Fruit fly (Drosophila melanogaster): Measurements from ENCODE around the gene CG10680.

Gene CG10680

DNA sequence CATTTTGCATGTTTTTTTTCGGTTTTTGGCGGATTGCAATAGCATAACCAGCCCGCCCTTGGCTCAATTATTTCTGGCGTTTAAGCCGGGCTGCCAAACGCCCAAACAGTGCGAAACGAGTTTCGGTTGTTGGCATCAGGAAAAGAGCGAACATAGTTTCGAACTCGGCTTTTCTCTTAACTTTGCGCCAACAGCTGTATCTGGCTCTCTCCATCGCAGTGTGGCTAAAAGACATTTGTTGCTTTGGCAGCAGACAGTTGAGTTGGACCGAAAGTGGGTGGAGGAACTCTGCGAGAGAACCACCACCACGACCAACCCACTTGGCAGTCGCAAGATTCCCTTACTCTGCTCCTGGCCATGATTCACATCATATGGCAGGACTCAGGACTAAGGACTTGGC is 47.0 kb upstream of the CG10680 start (continued):
- no peak for TF ChIP-seq Adf1 (GFP tag; IDR thresholded peaks at IDR 0.05)

DNA sequence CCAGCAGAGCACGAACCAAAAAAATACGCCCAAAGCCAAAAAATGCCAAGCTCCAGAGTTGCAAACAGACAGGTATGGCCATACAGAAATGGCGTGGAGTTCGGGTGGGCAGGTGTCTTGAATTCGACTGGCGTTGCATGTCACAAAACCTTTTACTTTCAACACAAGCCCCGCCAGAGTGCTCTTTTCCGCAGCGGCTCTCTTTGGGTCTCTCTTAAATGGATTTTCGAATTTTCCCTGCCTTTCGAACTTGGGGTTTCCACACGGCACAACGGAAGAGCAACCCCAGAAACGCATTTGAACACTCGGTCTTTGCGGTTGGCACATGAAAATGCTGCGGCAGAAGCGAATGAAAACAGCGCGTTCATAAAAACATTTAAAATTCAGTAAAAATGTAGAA is 46.1 kb upstream of the CG10680 start:
- TF ChIP-seq MTF-1 (GFP tag; optimal IDR thresholded peaks at IDR 0.05; ENCODE audit: borderline replicate concordance), result peak; percentile 60
- peak; percentile 90 for TF ChIP-seq CG3163 (GFP tag; optimal IDR thresholded peaks at IDR 0.05)
- peak; percentile 89 for TF ChIP-seq CG5180 (GFP tag; optimal IDR thresholded peaks at IDR 0.05)
- peak; percentile 10 to 59 for TF ChIP-seq Trl (optimal IDR thresholded peaks at IDR 0.05)
- TF ChIP-seq Trl (GFP tag; optimal IDR thresholded peaks at IDR 0.05), result no peak
- TF ChIP-seq CG8944 (GFP tag; optimal IDR thresholded peaks at IDR 0.05), result no peak
- TF ChIP-seq Blimp-1 (GFP tag; optimal IDR thresholded peaks at IDR 0.05), result peak; percentile 53
- TF ChIP-seq chinmo (GFP tag; IDR thresholded peaks at IDR 0.05; ENCODE audit: partially characterized antibody), result 0 out of 4 replicates have a peak, but pooled peaks have one; percentile 12
- no peak for TF ChIP-seq CG16863 (GFP tag; optimal IDR thresholded peaks at IDR 0.05)
- TF ChIP-seq Jarid2 (GFP tag; optimal IDR thresholded peaks at IDR 0.05), result peak; percentile 13

DNA sequence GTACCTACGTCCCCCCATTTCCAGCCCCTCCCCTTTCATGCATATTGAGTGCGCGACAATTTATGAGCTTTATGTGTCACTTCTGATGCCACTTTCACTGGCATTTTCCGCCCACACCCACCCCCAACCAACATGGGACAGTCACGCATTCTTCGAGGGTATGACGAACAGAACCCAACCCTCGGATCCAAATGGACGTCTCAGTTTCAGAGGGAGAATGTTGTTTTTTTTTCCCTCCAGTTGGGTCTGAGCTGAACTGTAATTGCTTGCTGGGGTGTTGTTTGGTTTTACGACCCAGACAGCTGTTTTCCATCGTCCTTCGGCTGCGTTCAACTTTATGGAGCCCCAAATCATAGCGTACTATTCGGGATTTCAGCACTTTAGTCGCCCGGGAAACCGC is 40.1 kb upstream of the CG10680 start:
- TF ChIP-seq Usf (GFP tag; optimal IDR thresholded peaks at IDR 0.05) (no peak), rib (GFP tag; IDR thresholded peaks at IDR 0.05) (no peak), Adf1 (GFP tag; IDR thresholded peaks at IDR 0.05) (no peak), Jarid2 (GFP tag; optimal IDR thresholded peaks at IDR 0.05) (no peak), CG17361 (GFP tag; IDR thresholded peaks at IDR 0.05) (no peak), Hmr (GFP tag; optimal IDR thresholded peaks at IDR 0.05) (no peak), CG2712 (tag; optimal IDR thresholded peaks at IDR 0.05) (no peak), CG5953 (GFP tag; IDR thresholded peaks at IDR 0.05) (no peak), slbo (GFP tag; IDR thresholded peaks at IDR 0.05) (no peak), Max (GFP tag; optimal IDR thresholded peaks at IDR 0.05) (no peak), HLH54F (GFP tag; optimal IDR thresholded peaks at IDR 0.05) (no peak), pita (GFP tag; optimal IDR thresholded peaks at IDR 0.05) (no peak), CG8290 (GFP tag; optimal IDR thresholded peaks at IDR 0.05) (no peak), CG8290 (tag; optimal IDR thresholded peaks at IDR 0.05) (no peak), mirr (GFP tag; optimal IDR thresholded peaks at IDR 0.05) (peak; percentile 12), Poxn (GFP tag; IDR thresholded peaks at IDR 0.05) (no peak), CG9727 (GFP tag; optimal IDR thresholded peaks at IDR 0.05) (no peak), tna (GFP tag; IDR thresholded peaks at IDR 0.05; ENCODE audit: partially characterized antibody) (no peak), CG13894 (tag; optimal IDR thresholded peaks at IDR 0.05) (peak; percentile 58), CG4730 (GFP tag; IDR thresholded peaks at IDR 0.05) (no peak), dati (GFP tag; IDR thresholded peaks at IDR 0.05) (no peak), Neu2 (GFP tag; optimal IDR thresholded peaks at IDR 0.05; ENCODE audit: borderline replicate concordance) (no peak), CG9797 (GFP tag; optimal IDR thresholded peaks at IDR 0.05) (no peak), B-H2 (GFP tag; optimal IDR thresholded peaks at IDR 0.05) (no peak), tio (GFP tag; optimal IDR thresholded peaks at IDR 0.05) (no peak), lmd (GFP tag; IDR thresholded peaks at IDR 0.05) (0 out of 2 replicates have a peak, but pooled peaks have one; percentile 14), Bdp1 (GFP tag; optimal IDR thresholded peaks at IDR 0.05) (no peak), pb (GFP tag; optimal IDR thresholded peaks at IDR 0.05) (no peak), gce (GFP tag; IDR thresholded peaks at IDR 0.05) (no peak), CG10147 (GFP tag; optimal IDR thresholded peaks at IDR 0.05) (no peak), CG17912 (GFP tag; optimal IDR thresholded peaks at IDR 0.05) (no peak), CG4282 (GFP tag; optimal IDR thresholded peaks at IDR 0.05) (no peak), ab (GFP tag; optimal IDR thresholded peaks at IDR 0.05) (no peak), Mad (GFP tag; optimal IDR thresholded peaks at IDR 0.05) (no peak), nmo (GFP tag; optimal IDR thresholded peaks at IDR 0.05) (no peak), CG14667 (GFP tag; IDR thresholded peaks at IDR 0.05) (no peak), Hmx (GFP tag; optimal IDR thresholded peaks at IDR 0.05) (no peak), shn (GFP tag; optimal IDR thresholded peaks at IDR 0.05) (no peak), CG7271 (tag; optimal IDR thresholded peaks at IDR 0.05) (no peak), sens (GFP tag) (peak; percentile 29)

All from whole organism, embryonic.